Fruit fly (Drosophila melanogaster) whole organism, wandering third instar larva: ENCODE measurements around the gene lectin-28C.

Experiments
- CG32264 ChIP-seq: fragments of 200-800 bp; sonication (Bioruptor generic); optimal IDR thresholded peaks from 2 replicates; lab custom pipeline; 2016; ENCODE audit warnings: missing biosample characterization, missing genetic modification characterization
- Hr83 ChIP-seq: fragments of 200-300 bp; sonication (Bioruptor generic); optimal IDR thresholded peaks from 2 replicates; lab custom pipeline; 2016; ENCODE audit warnings: missing biosample characterization, mild to moderate bottlenecking, missing genetic modification characterization, moderate library complexity; ENCODE audit not compliant: poor library complexity, severe bottlenecking
- Rel ChIP-seq, 2 experiments: fragments of 200-800 bp; sonication (Bioruptor generic) in 1 of 2; optimal IDR thresholded peaks; 2 replicates in 1 of 2; 3 replicates in 1 of 2; lab custom pipeline; 2016 to 2019; ENCODE audit warnings: mild to moderate bottlenecking in 2 of 2, missing biosample characterization in 2 of 2, missing genetic modification characterization in 2 of 2, moderate library complexity in 1 of 2
- brk ChIP-seq: fragments of 200-800 bp; sonication (Bioruptor generic); optimal IDR thresholded peaks from 2 replicates; lab custom pipeline; 2016; ENCODE audit warnings: missing biosample characterization, mild to moderate bottlenecking, missing genetic modification characterization
- dsf ChIP-seq: sonication (Bioruptor generic); optimal IDR thresholded peaks from 2 replicates; lab custom pipeline; 2016; ENCODE audit warnings: missing biosample characterization, missing genetic modification characterization, borderline replicate concordance
- fru ChIP-seq: fragments of 200-800 bp; sonication (Bioruptor generic); optimal IDR thresholded peaks from 3 replicates; lab custom pipeline; 2016; ENCODE audit warnings: missing biosample characterization, mild to moderate bottlenecking, missing genetic modification characterization
- h ChIP-seq: fragments of 200-800 bp; sonication (Bioruptor generic); optimal IDR thresholded peaks from 3 replicates; lab custom pipeline; 2016; ENCODE audit warnings: missing biosample characterization, mild to moderate bottlenecking, missing genetic modification characterization
- pan ChIP-seq: fragments of >200 bp; optimal IDR thresholded peaks from 2 replicates; lab custom pipeline; 2017
- rgr ChIP-seq: fragments of 200-800 bp; sonication (Bioruptor generic); optimal IDR thresholded peaks from 3 replicates; lab custom pipeline; 2016; ENCODE audit warnings: missing biosample characterization, mild to moderate bottlenecking, missing genetic modification characterization

DNA sequence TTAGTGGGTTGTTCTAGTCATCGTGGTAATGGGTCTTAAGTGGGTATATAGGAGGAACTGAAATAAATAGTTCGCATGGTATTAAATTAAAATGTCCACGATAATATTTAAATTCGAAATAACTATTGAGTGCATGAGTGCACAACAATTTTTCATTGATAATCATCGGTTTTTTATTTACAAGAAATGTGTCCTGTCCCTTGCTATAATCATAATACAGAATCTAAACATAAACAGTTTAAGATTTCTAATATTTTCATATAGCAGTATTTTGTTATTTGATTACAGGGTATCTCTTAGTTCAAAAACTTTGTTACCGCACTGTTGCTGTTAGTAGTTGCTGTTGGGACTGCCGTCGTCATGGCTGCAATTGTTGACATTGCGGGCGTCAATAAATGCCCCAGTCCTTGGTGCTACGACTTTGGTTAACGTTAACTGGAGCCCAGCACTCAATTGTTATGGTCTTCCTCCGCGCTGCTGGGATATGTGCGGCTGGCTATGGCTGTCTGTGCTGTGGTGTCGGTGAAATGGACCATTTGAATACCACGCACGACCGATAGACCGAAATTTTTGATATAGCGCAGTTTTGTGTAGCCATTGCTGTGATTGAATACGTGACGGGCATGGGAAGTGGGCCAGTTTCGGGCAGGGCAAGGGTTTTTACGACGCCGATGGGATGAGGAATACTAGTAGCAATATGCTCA lies 15.1 kb downstream of the lectin-28C start:
- TF ChIP-seq pan, result no peak
- TF ChIP-seq Rel (GFP tag; optimal IDR thresholded peaks at IDR 0.05; lab: Kevin White, UChicago), result no peak
- no peak for TF ChIP-seq Rel (tag; optimal IDR thresholded peaks at IDR 0.05; lab: Kevin White, UChicago)
- no peak for TF ChIP-seq h (GFP tag; lab: Kevin White, UChicago)
- TF ChIP-seq fru, result no peak
- TF ChIP-seq rgr (GFP tag; lab: Kevin White, UChicago), result no peak
- TF ChIP-seq dsf, result no peak
- TF ChIP-seq CG32264 (GFP tag; lab: Kevin White, UChicago), result no peak
- no peak for TF ChIP-seq brk
- no peak for TF ChIP-seq Hr83
